Worm (Caenorhabditis elegans): ENCODE results near the gene hif-1.

hif-1 gene

ce11 chrV:20761758-20762157, 18.4 kb upstream of the hif-1 start:
- TF ChIP-seq nhr-43 (tag; optimal IDR thresholded peaks at IDR 0.05; ENCODE audit: poor library complexity, severe bottlenecking) (no peak), snpc-4 (tag; optimal IDR thresholded peaks at IDR 0.05) (no peak), tbx-2 (tag; optimal IDR thresholded peaks at IDR 0.05) (no peak), lsy-12 (tag; optimal IDR thresholded peaks at IDR 0.05) (no peak), nhr-23 (tag; optimal IDR thresholded peaks at IDR 0.05) (no peak), ztf-11 (tag; optimal IDR thresholded peaks at IDR 0.05) (no peak), unc-62 (GFP tag; optimal IDR thresholded peaks at IDR 0.05) (no peak), nhr-12 (tag; optimal IDR thresholded peaks at IDR 0.05) (no peak), elt-2 (tag; optimal IDR thresholded peaks at IDR 0.05) (no peak), egl-5 (tag; optimal IDR thresholded peaks at IDR 0.05) (no peak), eor-1 (tag; optimal IDR thresholded peaks at IDR 0.05) (no peak), ceh-82 (tag; optimal IDR thresholded peaks at IDR 0.05) (no peak), unc-39 (tag; optimal IDR thresholded peaks at IDR 0.05) (no peak)

- no peak for TF ChIP-seq unc-39 (tag; optimal IDR thresholded peaks at IDR 0.05)
- no peak for TF ChIP-seq egl-5 (tag; optimal IDR thresholded peaks at IDR 0.05)
- no peak for TF ChIP-seq fos-1 (tag; optimal IDR thresholded peaks at IDR 0.05)
Measured at ce11 chrV:20763192-20763591, 17.0 kb upstream of the hif-1 start.

- TF ChIP-seq daf-12 (tag; optimal IDR thresholded peaks at IDR 0.05) (no peak), nhr-237 (tag; optimal IDR thresholded peaks at IDR 0.05) (no peak), ceh-9 (tag; optimal IDR thresholded peaks at IDR 0.05) (no peak), jun-1 (tag; optimal IDR thresholded peaks at IDR 0.05) (no peak), elt-3 (tag; optimal IDR thresholded peaks at IDR 0.05) (no peak), elt-2 (tag; optimal IDR thresholded peaks at IDR 0.05) (no peak), tbx-2 (tag; optimal IDR thresholded peaks at IDR 0.05) (no peak), fos-1 (tag; optimal IDR thresholded peaks at IDR 0.05) (no peak)
Measured at ce11 chrV:20770061-20770460, 10.1 kb upstream of the hif-1 start, which contains the start of gene elp-1. elp-1 (minus strand) TSS chrV:20770161.

ce11 chrV:20770846-20771245, 9.4 kb upstream of the hif-1 start:
- no peak for TF ChIP-seq nhr-43 (tag; optimal IDR thresholded peaks at IDR 0.05; ENCODE audit: poor library complexity, severe bottlenecking)
- peak; percentile 37 for TF ChIP-seq pqm-1 (tag; optimal IDR thresholded peaks at IDR 0.05)
- TF ChIP-seq elt-2 (tag; optimal IDR thresholded peaks at IDR 0.05) = peak; percentile 71

- TF ChIP-seq unc-62 (GFP tag; optimal IDR thresholded peaks at IDR 0.05) (peak; percentile 24), tbx-2 (tag; optimal IDR thresholded peaks at IDR 0.05) (no peak), skn-1 (tag; optimal IDR thresholded peaks at IDR 0.05) (no peak), lin-15B (tag; optimal IDR thresholded peaks at IDR 0.05) (no peak), nhr-23 (tag; optimal IDR thresholded peaks at IDR 0.05) (peak; percentile 2)
Measured at ce11 chrV:20771702-20772101, 8.5 kb upstream of the hif-1 start.

- TF ChIP-seq snpc-4 (tag; optimal IDR thresholded peaks at IDR 0.05) (no peak), nhr-28 (tag; optimal IDR thresholded peaks at IDR 0.05) (no peak), ceh-28 (tag; optimal IDR thresholded peaks at IDR 0.05) (peak; percentile 2)
Measured at ce11 chrV:20773647-20774046, 6.6 kb upstream of the hif-1 start, which contains the start of gene F38A6.5. F38A6.5 (minus strand) TSS chrV:20773747.

- TF ChIP-seq sea-2 (GFP tag; optimal IDR thresholded peaks at IDR 0.05) (no peak), nhr-25 (tag; optimal IDR thresholded peaks at IDR 0.05) (peak; percentile 14)
Measured at ce11 chrV:20775269-20775668, 4.9 kb upstream of the hif-1 start, which contains the start of gene F38A6.4. F38A6.4 (minus strand) TSS chrV:20775369.

- TF ChIP-seq fos-1 (tag; optimal IDR thresholded peaks at IDR 0.05) (no peak), nhr-25 (tag; optimal IDR thresholded peaks at IDR 0.05) (no peak), lin-39 (tag; optimal IDR thresholded peaks at IDR 0.05) (peak; percentile 71), nhr-23 (tag; optimal IDR thresholded peaks at IDR 0.05) (no peak), nhr-76 (tag; optimal IDR thresholded peaks at IDR 0.05) (no peak), daf-12 (tag; optimal IDR thresholded peaks at IDR 0.05) (no peak), ztf-11 (tag; optimal IDR thresholded peaks at IDR 0.05) (no peak), ceh-16 (tag; optimal IDR thresholded peaks at IDR 0.05) (no peak), nfya-1 (tag; optimal IDR thresholded peaks at IDR 0.05; ENCODE audit: insufficient read depth) (peak; percentile 75), ceh-82 (tag; optimal IDR thresholded peaks at IDR 0.05) (no peak), pqm-1 (tag; optimal IDR thresholded peaks at IDR 0.05) (peak; percentile 7), sea-2 (GFP tag; optimal IDR thresholded peaks at IDR 0.05) (no peak), elt-3 (tag; optimal IDR thresholded peaks at IDR 0.05) (no peak), nhr-12 (tag; optimal IDR thresholded peaks at IDR 0.05) (no peak), pha-4 (tag; optimal IDR thresholded peaks at IDR 0.05) (no peak), aly-2 (tag; optimal IDR thresholded peaks at IDR 0.05) (no peak), elt-2 (tag; optimal IDR thresholded peaks at IDR 0.05) (peak; percentile 46), nhr-77 (tag; optimal IDR thresholded peaks at IDR 0.05) (no peak), skn-1 (tag; optimal IDR thresholded peaks at IDR 0.05) (no peak), mdl-1 (tag; optimal IDR thresholded peaks at IDR 0.05) (peak; percentile 15), unc-39 (tag; optimal IDR thresholded peaks at IDR 0.05) (no peak), zag-1 (tag; optimal IDR thresholded peaks at IDR 0.05) (no peak), hmg-11 (tag; optimal IDR thresholded peaks at IDR 0.05) (peak; percentile 37), mml-1 (tag; optimal IDR thresholded peaks at IDR 0.05) (no peak)
Measured at ce11 chrV:20776761-20777160, 3.4 kb upstream of the hif-1 start.

Data from whole organism, L3 larva.